Worm (Caenorhabditis elegans): Measurements from ENCODE around the gene F41B4.3.

F41B4.3 gene

DNA sequence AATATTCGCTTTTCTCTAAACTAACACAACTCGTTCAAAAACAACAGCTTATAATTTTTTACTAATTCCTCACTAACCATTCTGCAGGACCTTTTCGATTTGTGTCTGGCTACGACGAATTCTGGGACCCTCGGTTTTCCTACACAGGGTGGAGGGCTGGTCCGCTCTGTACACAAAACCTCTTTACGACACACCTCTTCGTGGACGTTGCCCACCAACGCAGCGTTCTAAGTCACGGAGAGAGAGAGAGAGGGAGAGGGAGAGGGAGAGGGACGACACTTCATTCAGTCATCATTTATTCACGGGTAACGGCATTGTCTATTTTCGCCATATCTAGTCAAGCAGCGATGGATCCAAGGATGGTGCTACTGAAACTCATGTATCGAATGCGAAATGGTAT, 29.5 kb downstream of the F41B4.3 start, which contains the start of gene atg-2:
Gene atg-2, plus strand, starts transcription at position 301 of the 400 bp plus-strand sequence.
- TF ChIP-seq unc-120 (tag; optimal IDR thresholded peaks at IDR 0.05; ENCODE audit: poor library complexity, severe bottlenecking) (peak; percentile 8), hlh-1 (tag; optimal IDR thresholded peaks at IDR 0.05) (peak; percentile 10), drap-1 (GFP tag; optimal IDR thresholded peaks at IDR 0.05) (peak; percentile 25), ces-1 (GFP tag; optimal IDR thresholded peaks at IDR 0.05) (no peak)

DNA sequence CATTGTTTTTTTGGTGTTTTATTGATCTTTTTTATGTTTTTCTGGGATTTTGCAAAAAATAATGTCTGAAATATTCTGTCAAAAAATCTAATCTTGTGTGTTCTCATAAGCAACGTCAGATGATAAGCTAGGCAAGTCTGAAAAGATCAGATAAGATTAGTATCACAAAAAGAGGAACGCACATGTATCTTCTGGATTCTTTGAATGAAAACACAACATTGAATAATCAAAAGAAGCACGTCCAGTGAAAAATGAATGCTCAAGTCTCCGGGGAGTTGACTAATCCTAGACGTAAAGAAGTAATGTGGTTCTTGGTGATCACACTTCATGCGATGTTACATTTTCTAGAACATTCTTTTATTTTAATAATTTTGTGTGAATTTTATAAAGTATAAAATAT, 30.5 kb downstream of the F41B4.3 start:
- TF ChIP-seq mep-1 (tag; optimal IDR thresholded peaks at IDR 0.05) (no peak), unc-62 (GFP tag; optimal IDR thresholded peaks at IDR 0.05) (no peak), cnd-1 (tag; optimal IDR thresholded peaks at IDR 0.05) (no peak), ztf-11 (tag; optimal IDR thresholded peaks at IDR 0.05) (no peak), nhr-12 (tag; optimal IDR thresholded peaks at IDR 0.05) (no peak), pha-4 (tag; optimal IDR thresholded peaks at IDR 0.05) (no peak), mab-5 (tag; optimal IDR thresholded peaks at IDR 0.05) (no peak), flh-1 (GFP tag; optimal IDR thresholded peaks at IDR 0.05) (no peak), ces-1 (GFP tag; optimal IDR thresholded peaks at IDR 0.05) (no peak), lin-32 (GFP tag; optimal IDR thresholded peaks at IDR 0.05) (no peak), lsy-2 (tag; optimal IDR thresholded peaks at IDR 0.05) (no peak), hlh-1 (tag; optimal IDR thresholded peaks at IDR 0.05) (no peak), blmp-1 (tag; optimal IDR thresholded peaks at IDR 0.05) (no peak), sem-2 (GFP tag; optimal IDR thresholded peaks at IDR 0.05) (no peak)

ce11 chrX:6804857-6805256, 31.1 kb downstream of the F41B4.3 start:
- TF ChIP-seq pha-4 (tag; optimal IDR thresholded peaks at IDR 0.05) (peak; percentile 29), nhr-76 (tag; optimal IDR thresholded peaks at IDR 0.05) (no peak), nhr-2 (tag; optimal IDR thresholded peaks at IDR 0.05) (no peak), unc-120 (tag; optimal IDR thresholded peaks at IDR 0.05; ENCODE audit: poor library complexity, severe bottlenecking) (no peak), mab-5 (tag; optimal IDR thresholded peaks at IDR 0.05) (no peak), ces-1 (GFP tag; optimal IDR thresholded peaks at IDR 0.05) (peak; percentile 86), ham-2 (GFP tag; optimal IDR thresholded peaks at IDR 0.05) (no peak), M03D4.4 (tag; optimal IDR thresholded peaks at IDR 0.05) (no peak), blmp-1 (tag; optimal IDR thresholded peaks at IDR 0.05) (no peak), sptf-1 (tag; optimal IDR thresholded peaks at IDR 0.05) (no peak), nhr-28 (tag; optimal IDR thresholded peaks at IDR 0.05) (no peak), mep-1 (tag; optimal IDR thresholded peaks at IDR 0.05) (peak; percentile 16)

ce11 chrX:6804405-6804804, 31.5 kb downstream of the F41B4.3 start:
- TF ChIP-seq ztf-11 (tag; optimal IDR thresholded peaks at IDR 0.05) (no peak), mls-2 (tag; optimal IDR thresholded peaks at IDR 0.05) (no peak), sptf-1 (tag; optimal IDR thresholded peaks at IDR 0.05) (no peak), cnd-1 (tag; optimal IDR thresholded peaks at IDR 0.05) (no peak)

DNA sequence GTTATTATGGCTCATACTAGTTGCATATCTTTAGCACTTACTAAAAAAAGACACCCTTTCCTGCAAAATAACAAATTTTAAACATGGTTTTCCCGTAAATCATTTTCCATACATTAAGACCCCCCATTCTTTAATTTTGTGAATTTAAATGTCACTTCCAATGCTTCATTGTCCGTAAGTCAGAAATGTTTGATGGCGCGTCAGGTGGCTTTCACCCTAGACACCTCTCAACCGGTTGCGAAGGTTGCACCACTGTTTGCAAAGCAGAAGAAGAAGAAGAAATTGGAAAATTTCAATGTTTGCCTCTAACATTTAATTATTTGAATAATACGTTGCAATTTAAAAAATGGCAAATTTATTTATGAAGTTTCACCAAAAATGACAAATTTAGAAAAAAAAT, 34.4 kb downstream of the F41B4.3 start:
- TF ChIP-seq tbx-8 (GFP tag; optimal IDR thresholded peaks at IDR 0.05) (no peak), hlh-1 (tag; optimal IDR thresholded peaks at IDR 0.05) (peak; percentile 82), unc-120 (tag; optimal IDR thresholded peaks at IDR 0.05; ENCODE audit: poor library complexity, severe bottlenecking) (no peak)

DNA sequence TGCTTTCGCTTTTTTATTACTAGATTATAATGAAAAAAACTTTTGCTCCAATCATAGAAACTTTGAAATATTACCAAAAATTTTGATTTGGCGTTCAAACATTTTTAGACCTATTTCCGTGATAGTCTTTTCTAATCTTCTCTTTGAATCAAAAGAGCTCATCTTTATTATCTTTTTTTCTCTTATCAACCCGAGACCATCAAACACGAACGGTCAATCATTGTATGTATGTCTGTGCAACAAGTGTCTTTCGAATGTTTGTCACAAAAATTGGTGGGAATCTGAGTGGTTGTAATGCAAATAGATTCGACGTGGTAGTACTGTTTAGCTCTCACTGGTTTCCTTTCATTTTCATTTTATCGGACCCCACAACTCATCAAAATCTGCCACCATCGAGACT, 36.1 kb downstream of the F41B4.3 start, which contains the start of gene M03A8.3:
Gene M03A8.3, plus strand, starts transcription at position 278 of the 400 bp plus-strand sequence.
- TF ChIP-seq mls-2 (tag; optimal IDR thresholded peaks at IDR 0.05) (no peak), drap-1 (GFP tag; optimal IDR thresholded peaks at IDR 0.05) (no peak), lsy-2 (tag; optimal IDR thresholded peaks at IDR 0.05) (no peak), unc-62 (GFP tag; optimal IDR thresholded peaks at IDR 0.05) (no peak), hlh-1 (tag; optimal IDR thresholded peaks at IDR 0.05) (no peak), nhr-2 (tag; optimal IDR thresholded peaks at IDR 0.05) (no peak), bed-3 (GFP tag; optimal IDR thresholded peaks at IDR 0.05) (no peak), flh-1 (GFP tag; optimal IDR thresholded peaks at IDR 0.05) (no peak), ztf-11 (tag; optimal IDR thresholded peaks at IDR 0.05) (no peak), ces-1 (GFP tag; optimal IDR thresholded peaks at IDR 0.05) (no peak), mep-1 (tag; optimal IDR thresholded peaks at IDR 0.05) (no peak), elt-3 (tag; optimal IDR thresholded peaks at IDR 0.05) (no peak), sptf-1 (tag; optimal IDR thresholded peaks at IDR 0.05) (no peak)

Data from whole organism, mixed stage, embryonic.